Fruit fly (Drosophila melanogaster): Measurements from ENCODE around the gene CaMKI.

Gene CaMKI

DNA sequence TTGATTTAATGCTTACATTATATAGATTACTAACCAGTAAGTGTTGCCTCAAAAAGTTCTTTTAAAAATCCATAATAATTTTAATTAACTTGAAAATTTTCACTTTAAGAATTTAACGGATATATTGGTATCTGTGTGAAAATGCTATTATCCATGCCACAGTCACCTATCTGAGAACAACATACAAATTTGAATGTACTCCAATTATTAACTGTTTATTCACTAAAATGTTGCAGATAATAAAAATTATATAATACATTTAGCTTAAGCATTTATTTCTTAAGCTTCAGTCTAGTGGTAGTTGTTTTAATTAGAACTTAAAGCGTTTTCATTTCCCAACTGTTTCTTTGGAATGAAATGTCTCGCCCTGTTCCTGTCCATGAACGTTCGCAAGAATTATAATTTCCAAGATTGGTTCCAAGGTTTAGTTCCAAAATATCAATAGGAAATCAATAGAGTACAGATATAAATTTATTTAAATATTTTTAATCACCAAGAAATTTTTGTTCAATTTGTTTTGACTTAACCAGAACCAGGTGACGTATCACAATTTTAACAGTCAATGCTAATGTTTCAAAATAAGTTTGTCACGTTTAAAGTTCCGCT is at the start of gene CaMKI:
CaMKI (plus strand) TSS at position 392 of the 606 bp plus-strand sequence.
- TF ChIP-seq pan (optimal IDR thresholded peaks at IDR 0.05) (no peak), Dll (optimal IDR thresholded peaks at IDR 0.05) (no peak), EcR (GFP tag; optimal IDR thresholded peaks at IDR 0.05) (no peak), usp (GFP tag; optimal IDR thresholded peaks at IDR 0.05) (no peak), psq (optimal IDR thresholded peaks at IDR 0.05) (no peak), CG8478 (optimal IDR thresholded peaks at IDR 0.05) (no peak)

DNA sequence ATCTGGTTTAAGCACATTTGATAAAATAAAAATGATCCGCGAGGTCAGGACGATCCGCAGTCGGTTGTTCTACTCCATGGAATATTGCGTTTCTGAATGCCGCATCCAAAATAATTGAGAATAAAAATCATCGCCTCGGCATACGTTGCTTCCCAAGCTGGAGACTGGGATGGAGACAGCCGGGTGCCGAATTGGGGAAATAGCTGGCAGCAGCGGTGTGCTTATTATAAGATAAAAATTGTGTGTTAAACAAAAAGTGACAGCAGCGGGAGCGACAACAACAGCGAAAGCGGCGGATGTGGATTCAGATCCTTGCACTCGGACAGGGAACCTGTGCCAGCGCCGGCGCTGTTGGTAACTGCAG is 49.8 kb upstream of the CaMKI start, which contains the start of gene dati:
dati (minus strand) TSS at position 101 of the 364 bp plus-strand sequence.
- TF ChIP-seq Dll (optimal IDR thresholded peaks at IDR 0.05) (no peak), pan (optimal IDR thresholded peaks at IDR 0.05) (no peak), psq (optimal IDR thresholded peaks at IDR 0.05) (no peak), CG8478 (optimal IDR thresholded peaks at IDR 0.05) (no peak), EcR (GFP tag; optimal IDR thresholded peaks at IDR 0.05) (no peak), usp (GFP tag; optimal IDR thresholded peaks at IDR 0.05) (no peak)

DNA sequence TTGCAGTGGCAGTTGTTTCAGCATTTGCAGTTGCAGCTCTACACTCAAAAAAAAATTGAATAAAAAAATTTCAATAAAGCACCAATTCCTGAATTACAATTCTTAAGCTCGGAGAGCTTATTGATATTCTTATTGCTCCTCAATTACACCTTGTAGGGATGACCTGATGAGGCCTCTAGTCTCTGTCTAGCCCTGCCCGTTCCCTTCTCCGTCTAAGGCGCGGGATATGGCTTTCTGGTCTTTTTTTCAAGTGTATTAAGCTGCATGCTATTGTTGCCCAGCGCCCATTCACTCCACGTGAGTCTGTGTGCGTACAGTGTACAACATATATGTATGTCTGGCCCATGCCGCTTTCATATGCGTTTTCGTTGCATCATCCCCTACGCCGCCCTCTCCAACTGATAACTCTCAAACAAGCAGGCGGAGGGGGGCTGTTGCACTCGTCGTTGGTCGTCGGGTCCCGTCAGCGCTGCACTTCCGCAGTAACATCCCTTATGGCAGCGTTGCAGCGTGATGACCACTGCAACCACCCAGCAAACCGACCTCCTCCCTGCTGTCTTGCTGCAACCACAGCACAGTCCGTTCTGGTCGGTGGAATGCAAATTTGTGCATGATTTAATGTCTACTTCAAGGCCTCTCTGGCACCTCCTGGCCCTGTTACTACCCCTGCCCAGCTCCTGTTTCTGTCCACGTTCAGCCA is 49.3 kb upstream of the CaMKI start:
- no peak for TF ChIP-seq usp (GFP tag; optimal IDR thresholded peaks at IDR 0.05)
- TF ChIP-seq psq (optimal IDR thresholded peaks at IDR 0.05): no peak
- TF ChIP-seq pan (optimal IDR thresholded peaks at IDR 0.05): no peak
- TF ChIP-seq EcR (GFP tag; optimal IDR thresholded peaks at IDR 0.05): no peak
- TF ChIP-seq Dll (optimal IDR thresholded peaks at IDR 0.05): no peak
- no peak for TF ChIP-seq CG8478 (optimal IDR thresholded peaks at IDR 0.05)

DNA sequence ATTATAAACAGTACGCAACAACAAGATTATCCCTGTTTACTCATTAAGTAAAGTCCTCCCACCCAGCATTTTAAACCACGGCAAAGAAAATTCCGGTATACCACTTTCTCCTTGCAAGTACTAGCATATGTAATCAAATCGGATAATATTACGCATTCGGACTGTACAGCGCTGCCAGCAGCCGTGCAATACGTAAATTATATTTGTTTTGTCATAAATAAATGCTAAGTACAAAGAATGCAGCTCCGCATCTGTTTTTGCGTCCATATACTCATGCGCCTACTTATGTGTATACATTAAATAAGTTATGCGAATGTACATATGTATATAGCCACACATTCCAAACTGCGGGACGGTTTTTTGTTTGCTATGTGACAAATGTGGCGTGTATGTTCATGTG is 46.7 kb upstream of the CaMKI start:
- TF ChIP-seq CG8478 (optimal IDR thresholded peaks at IDR 0.05) (no peak), pan (optimal IDR thresholded peaks at IDR 0.05) (no peak), EcR (GFP tag; optimal IDR thresholded peaks at IDR 0.05) (no peak), Dll (optimal IDR thresholded peaks at IDR 0.05) (no peak), usp (GFP tag; optimal IDR thresholded peaks at IDR 0.05) (no peak), psq (optimal IDR thresholded peaks at IDR 0.05) (no peak)

DNA sequence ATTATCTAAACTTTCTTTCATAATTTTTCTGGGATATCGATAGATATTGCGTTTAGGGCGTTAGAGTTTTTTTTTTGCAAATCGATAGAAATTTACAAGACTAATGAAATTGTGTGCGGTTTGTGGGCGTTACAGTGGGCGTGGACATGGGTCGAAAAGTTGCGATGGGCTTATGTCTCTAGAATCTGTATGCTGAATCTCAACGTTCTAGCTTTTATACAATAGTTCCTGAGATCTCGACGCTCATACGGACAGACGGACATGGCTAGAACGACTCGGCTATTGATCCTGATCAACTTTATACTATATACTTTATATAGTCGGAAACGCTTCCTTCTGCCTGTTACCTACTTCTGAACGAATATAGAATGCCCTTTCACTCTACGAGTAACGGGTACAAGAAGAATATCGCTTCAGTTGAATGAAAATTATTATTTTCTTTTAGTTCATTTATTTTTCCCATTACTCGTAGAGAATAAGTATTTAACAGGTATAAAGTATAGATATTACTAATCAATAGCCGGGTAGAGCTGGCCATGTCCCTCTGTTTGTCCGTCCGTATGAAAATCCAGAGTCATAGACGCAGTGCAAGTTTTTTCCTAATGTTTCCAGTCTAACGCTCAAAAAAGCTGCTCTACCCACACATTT is 42.3 kb upstream of the CaMKI start:
- TF ChIP-seq CG8478 (optimal IDR thresholded peaks at IDR 0.05) (no peak), psq (optimal IDR thresholded peaks at IDR 0.05) (no peak), EcR (GFP tag; optimal IDR thresholded peaks at IDR 0.05) (no peak), usp (GFP tag; optimal IDR thresholded peaks at IDR 0.05) (no peak), pan (optimal IDR thresholded peaks at IDR 0.05) (no peak)

DNA sequence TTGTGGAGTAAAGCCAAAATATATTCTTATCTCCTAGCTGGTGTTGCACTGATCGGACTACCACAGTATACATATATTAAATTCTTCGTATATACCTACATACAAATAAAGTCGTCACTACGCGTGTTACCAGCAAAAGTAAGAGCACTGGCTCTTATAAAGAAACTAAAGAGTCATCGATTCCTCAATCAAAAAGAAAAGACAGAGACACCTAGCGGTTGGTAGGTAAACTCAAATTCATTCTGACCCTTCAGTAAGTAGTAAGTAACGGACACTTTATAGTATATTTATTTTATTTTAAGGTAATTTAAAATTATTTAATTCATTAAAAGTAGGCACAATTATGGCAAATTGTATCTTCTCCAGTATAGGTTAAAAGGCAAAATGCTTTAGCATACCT is 41.0 kb upstream of the CaMKI start:
- TF ChIP-seq Dll (optimal IDR thresholded peaks at IDR 0.05): no peak
- TF ChIP-seq psq (optimal IDR thresholded peaks at IDR 0.05): no peak
- no peak for TF ChIP-seq CG8478 (optimal IDR thresholded peaks at IDR 0.05)
- TF ChIP-seq usp (GFP tag; optimal IDR thresholded peaks at IDR 0.05): no peak
- TF ChIP-seq EcR (GFP tag; optimal IDR thresholded peaks at IDR 0.05): no peak
- no peak for TF ChIP-seq pan (optimal IDR thresholded peaks at IDR 0.05)

DNA sequence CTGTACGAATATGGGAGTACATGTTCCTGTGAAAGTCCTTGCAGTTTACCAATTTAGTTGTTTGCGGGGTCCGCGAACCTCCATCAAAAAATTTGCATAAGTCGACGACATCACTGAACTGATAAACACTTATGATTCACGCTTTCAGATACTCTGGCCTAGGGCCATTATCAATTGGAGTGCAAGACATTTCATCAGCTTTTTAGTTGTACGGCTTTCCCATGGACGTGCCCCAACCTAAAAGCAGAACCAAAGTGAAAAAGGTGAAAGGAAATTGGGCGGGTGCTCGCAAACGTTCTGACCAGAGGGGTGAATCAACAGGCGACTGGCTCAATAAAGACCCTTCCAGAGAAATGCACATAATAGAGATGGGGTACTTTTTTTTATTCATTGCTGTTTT is 40.1 kb upstream of the CaMKI start:
- TF ChIP-seq Dll (optimal IDR thresholded peaks at IDR 0.05): no peak
- no peak for TF ChIP-seq EcR (GFP tag; optimal IDR thresholded peaks at IDR 0.05)

DNA sequence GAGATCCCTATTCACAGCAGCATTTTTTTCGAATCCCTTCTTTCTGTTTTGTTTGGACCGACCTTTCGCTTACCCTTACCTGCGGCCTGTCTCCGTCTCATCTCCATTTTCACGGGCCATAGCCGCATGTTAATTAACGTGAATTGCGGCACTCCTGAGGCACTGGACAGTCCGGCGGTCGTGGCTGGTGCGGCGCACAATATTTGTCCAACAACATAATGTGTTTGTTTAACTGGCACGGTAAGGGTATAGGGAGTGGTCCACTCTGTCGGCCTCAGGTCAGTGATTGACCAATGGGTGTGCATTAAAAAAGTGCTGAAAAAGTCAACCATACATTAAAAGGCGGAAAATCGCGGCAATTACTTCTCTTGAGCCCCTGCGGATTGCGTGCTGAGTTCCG is 39.0 kb upstream of the CaMKI start:
- no peak for TF ChIP-seq pan (optimal IDR thresholded peaks at IDR 0.05)
- TF ChIP-seq EcR (GFP tag; optimal IDR thresholded peaks at IDR 0.05): no peak
- no peak for TF ChIP-seq CG8478 (optimal IDR thresholded peaks at IDR 0.05)
- TF ChIP-seq psq (optimal IDR thresholded peaks at IDR 0.05): no peak
- no peak for TF ChIP-seq Dll (optimal IDR thresholded peaks at IDR 0.05)
- no peak for TF ChIP-seq usp (GFP tag; optimal IDR thresholded peaks at IDR 0.05)

DNA sequence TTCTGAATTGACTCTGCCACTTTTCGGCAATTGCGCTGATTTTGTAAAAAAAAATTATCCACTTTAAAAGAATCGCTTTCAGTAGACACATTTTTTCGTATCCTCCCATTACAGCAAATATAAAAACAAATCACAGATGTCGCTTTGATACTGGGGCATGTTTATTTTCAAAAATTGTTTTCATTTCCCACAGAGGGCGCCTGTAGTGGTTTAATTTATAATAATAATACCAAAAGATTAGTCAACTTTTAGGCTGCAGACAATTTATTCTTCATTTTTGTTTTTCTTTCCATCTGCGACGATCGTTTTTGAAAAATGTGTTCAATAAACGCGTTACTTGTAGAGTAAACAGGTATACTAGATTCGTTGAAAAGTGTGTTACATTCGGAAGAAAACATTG is 38.5 kb upstream of the CaMKI start:
- TF ChIP-seq CG8478 (optimal IDR thresholded peaks at IDR 0.05) (no peak), EcR (GFP tag; optimal IDR thresholded peaks at IDR 0.05) (no peak), pan (optimal IDR thresholded peaks at IDR 0.05) (no peak), usp (GFP tag; optimal IDR thresholded peaks at IDR 0.05) (no peak), psq (optimal IDR thresholded peaks at IDR 0.05) (no peak), Dll (optimal IDR thresholded peaks at IDR 0.05) (no peak)

DNA sequence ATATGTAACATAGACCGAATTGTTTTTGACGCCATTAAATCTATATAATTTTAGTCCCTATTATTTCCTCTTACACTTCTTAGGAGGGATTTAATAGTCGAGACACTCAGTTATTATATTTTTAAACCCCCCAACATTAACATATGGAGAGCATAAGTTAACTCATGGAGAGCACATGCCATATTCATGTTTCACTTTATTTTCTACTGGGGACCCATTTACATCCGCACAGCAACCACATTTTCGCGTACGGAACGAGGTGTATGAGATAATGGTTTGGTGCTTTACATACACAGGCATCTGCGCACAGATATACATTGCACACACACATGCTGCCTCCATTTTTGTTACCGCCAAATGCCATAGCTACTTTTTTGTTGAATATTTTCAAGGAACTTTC is 33.8 kb upstream of the CaMKI start:
- TF ChIP-seq pan (optimal IDR thresholded peaks at IDR 0.05) (no peak), CG8478 (optimal IDR thresholded peaks at IDR 0.05) (no peak), Dll (optimal IDR thresholded peaks at IDR 0.05) (no peak), psq (optimal IDR thresholded peaks at IDR 0.05) (no peak), usp (GFP tag; optimal IDR thresholded peaks at IDR 0.05) (no peak), EcR (GFP tag; optimal IDR thresholded peaks at IDR 0.05) (no peak)

DNA sequence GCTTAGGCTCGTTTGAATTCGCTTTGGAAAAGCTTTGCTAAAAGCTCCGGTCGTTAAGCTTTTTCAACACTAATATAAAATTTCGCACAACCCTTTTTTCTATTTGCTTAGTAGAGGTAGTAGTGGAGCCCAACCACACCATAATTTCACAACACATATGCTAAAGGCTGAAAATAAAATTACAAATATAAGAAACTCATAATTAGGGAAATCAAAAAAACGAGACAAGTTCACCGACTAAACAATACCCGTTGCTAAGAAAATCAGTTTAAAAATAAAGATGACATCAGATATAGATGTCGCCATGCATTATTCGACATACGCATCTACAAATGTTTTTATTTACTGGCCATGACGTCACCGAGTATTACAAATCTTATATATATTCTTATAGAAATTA is 29.0 kb upstream of the CaMKI start:
- TF ChIP-seq pan (optimal IDR thresholded peaks at IDR 0.05) (no peak), psq (optimal IDR thresholded peaks at IDR 0.05) (no peak), CG8478 (optimal IDR thresholded peaks at IDR 0.05) (no peak), usp (GFP tag; optimal IDR thresholded peaks at IDR 0.05) (no peak), Dll (optimal IDR thresholded peaks at IDR 0.05) (no peak), EcR (GFP tag; optimal IDR thresholded peaks at IDR 0.05) (no peak)

DNA sequence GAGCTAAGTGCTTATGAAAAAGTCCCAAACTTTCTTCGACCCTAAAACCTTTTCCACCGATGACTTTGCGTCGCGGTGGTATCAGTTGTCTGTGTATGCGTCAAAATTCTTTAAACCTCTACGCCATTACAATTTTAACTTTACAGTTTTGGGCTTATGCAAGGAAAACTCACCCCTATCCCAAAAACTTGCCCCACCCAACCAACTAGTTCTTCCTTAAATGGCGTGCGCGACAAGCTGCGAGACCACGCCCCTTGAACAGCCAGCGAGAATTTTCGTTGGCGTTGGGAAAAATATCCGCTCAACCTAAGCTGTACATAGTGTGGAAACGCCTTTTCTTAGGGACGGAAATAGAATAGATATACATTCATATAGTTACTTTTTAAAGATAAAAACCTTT is 26.6 kb upstream of the CaMKI start:
- TF ChIP-seq usp (GFP tag; optimal IDR thresholded peaks at IDR 0.05) (no peak), CG8478 (optimal IDR thresholded peaks at IDR 0.05) (no peak), pan (optimal IDR thresholded peaks at IDR 0.05) (no peak), psq (optimal IDR thresholded peaks at IDR 0.05) (no peak), EcR (GFP tag; optimal IDR thresholded peaks at IDR 0.05) (no peak)
